Worm (Caenorhabditis elegans) whole organism, L3 larva: ENCODE results near the gene C33B4.4.
A peak's percentile ranks its signal among the peaks of the same experiment; 100 is the strongest.

Experiments
- R02D3.7 ChIP-seq: fragments of 150-350 bp; optimal IDR thresholded peaks from 2 replicates; lab custom pipeline; 2014; ENCODE audit warnings: missing biosample characterization, missing genetic modification characterization
- ZK546.5 ChIP-seq: sonication (generic microtip); optimal IDR thresholded peaks from 2 replicates; lab custom pipeline; 2017; ENCODE audit warnings: missing biosample characterization, missing genetic modification characterization
- aly-2 ChIP-seq: fragments of 150-350 bp; optimal IDR thresholded peaks from 2 replicates; lab custom pipeline; 2014; ENCODE audit warnings: missing biosample characterization, missing genetic modification characterization
- ama-1 ChIP-seq: fragments of 150-350 bp; optimal IDR thresholded peaks from 2 replicates; lab custom pipeline; 2018
- ceh-16 ChIP-seq: sonication (generic microtip); optimal IDR thresholded peaks from 2 replicates; lab custom pipeline; 2017; ENCODE audit warnings: missing biosample characterization, missing genetic modification characterization
- ceh-28 ChIP-seq: fragments of 150-350 bp; optimal IDR thresholded peaks from 2 replicates; lab custom pipeline; 2014; ENCODE audit warnings: missing biosample characterization, missing genetic modification reagents, missing genetic modification characterization
- ceh-82 ChIP-seq: fragments of 150-350 bp; optimal IDR thresholded peaks from 2 replicates; lab custom pipeline; 2014; ENCODE audit warnings: missing biosample characterization, missing genetic modification characterization
- ceh-9 ChIP-seq: sonication (generic microtip); optimal IDR thresholded peaks from 2 replicates; lab custom pipeline; 2018; ENCODE audit warnings: missing biosample characterization, missing genetic modification characterization
- egl-27 ChIP-seq: sonication (generic microtip); optimal IDR thresholded peaks from 4 replicates; lab custom pipeline; 2017; ENCODE audit warnings: missing biosample characterization, missing genetic modification reagents, missing genetic modification characterization
- egl-5 ChIP-seq: fragments of 150-350 bp; optimal IDR thresholded peaks from 2 replicates; lab custom pipeline; 2017; ENCODE audit warnings: missing biosample characterization, missing genetic modification reagents, missing genetic modification characterization, inconsistent platforms
- elt-2 ChIP-seq: sonication (generic microtip); optimal IDR thresholded peaks from 2 replicates; lab custom pipeline; 2016; ENCODE audit warnings: missing genetic modification reagents, mild to moderate bottlenecking, missing genetic modification characterization, missing compliant biosample characterization
- elt-3 ChIP-seq, 3 experiments: fragments of 150-350 bp in 1 of 3; sonication (generic microtip) in 2 of 3; optimal IDR thresholded peaks; 2 replicates in 2 of 3; 4 replicates in 1 of 3; lab custom pipeline; 2014 to 2017; ENCODE audit warnings: missing biosample characterization in 3 of 3, missing genetic modification characterization in 3 of 3
- eor-1 ChIP-seq, 2 experiments: fragments of 150-350 bp; optimal IDR thresholded peaks; 2 replicates each; lab custom pipeline; 2014 to 2018; ENCODE audit warnings: missing biosample characterization in 2 of 2, missing genetic modification characterization in 2 of 2
- fkh-10 ChIP-seq: sonication (generic microtip); optimal IDR thresholded peaks from 2 replicates; lab custom pipeline; 2017; ENCODE audit warnings: missing biosample characterization, missing genetic modification reagents, missing genetic modification characterization
- fkh-2 ChIP-seq: fragments of 150-350 bp; optimal IDR thresholded peaks from 2 replicates; lab custom pipeline; 2014; ENCODE audit warnings: missing biosample characterization, missing genetic modification reagents, missing genetic modification characterization
- hmg-11 ChIP-seq: sonication (generic microtip); optimal IDR thresholded peaks from 2 replicates; lab custom pipeline; 2016; ENCODE audit warnings: missing genetic modification characterization, missing compliant biosample characterization
- lin-15B ChIP-seq: fragments of 150-350 bp; optimal IDR thresholded peaks from 2 replicates; lab custom pipeline; 2014; ENCODE audit warnings: missing biosample characterization, missing genetic modification characterization
- lin-39 ChIP-seq: fragments of 150-350 bp; optimal IDR thresholded peaks from 2 replicates; lab custom pipeline; 2018; ENCODE audit warnings: missing biosample characterization, missing genetic modification reagents, missing genetic modification characterization
- lsy-12 ChIP-seq: sonication (generic microtip); optimal IDR thresholded peaks from 2 replicates; lab custom pipeline; 2016; ENCODE audit warnings: mild to moderate bottlenecking, missing genetic modification characterization, missing compliant biosample characterization
- mdl-1 ChIP-seq: fragments of 150-350 bp; optimal IDR thresholded peaks from 2 replicates; lab custom pipeline; 2014; ENCODE audit warnings: missing biosample characterization, missing genetic modification characterization
- nfya-1 ChIP-seq: sonication (generic microtip); optimal IDR thresholded peaks from 2 replicates; lab custom pipeline; 2017; ENCODE audit warnings: missing genetic modification characterization, mild to moderate bottlenecking, missing compliant biosample characterization, antibody characterized with exemption, moderate library complexity; ENCODE audit not compliant: insufficient read depth
- nhr-11 ChIP-seq: fragments of 150-350 bp; optimal IDR thresholded peaks from 2 replicates; lab custom pipeline; 2014; ENCODE audit warnings: missing biosample characterization, missing genetic modification characterization
- nhr-23 ChIP-seq: fragments of 150-350 bp; optimal IDR thresholded peaks from 2 replicates; lab custom pipeline; 2014; ENCODE audit warnings: missing biosample characterization, missing genetic modification reagents, missing genetic modification characterization
- nhr-237 ChIP-seq: fragments of 150-350 bp; optimal IDR thresholded peaks from 2 replicates; lab custom pipeline; 2014; ENCODE audit warnings: missing biosample characterization, missing genetic modification characterization
- nhr-25 ChIP-seq: sonication (generic microtip); optimal IDR thresholded peaks from 2 replicates; lab custom pipeline; 2017; ENCODE audit warnings: missing biosample characterization, missing genetic modification characterization
- nhr-28 ChIP-seq: fragments of 150-350 bp; optimal IDR thresholded peaks from 2 replicates; lab custom pipeline; 2014; ENCODE audit warnings: missing biosample characterization, missing genetic modification characterization
- nhr-43 ChIP-seq: sonication (generic microtip); optimal IDR thresholded peaks from 2 replicates; lab custom pipeline; 2016; ENCODE audit warnings: mild to moderate bottlenecking, missing genetic modification characterization, missing compliant biosample characterization; ENCODE audit not compliant: poor library complexity, severe bottlenecking
- nhr-76 ChIP-seq: fragments of 150-350 bp; sonication (generic microtip); optimal IDR thresholded peaks from 5 replicates; lab custom pipeline; 2014; ENCODE audit warnings: missing biosample characterization, missing genetic modification characterization
- nhr-77 ChIP-seq: fragments of 150-350 bp; optimal IDR thresholded peaks from 2 replicates; lab custom pipeline; 2014; ENCODE audit warnings: missing biosample characterization, missing genetic modification characterization
- pha-4 ChIP-seq: fragments of 150-350 bp; optimal IDR thresholded peaks from 2 replicates; lab custom pipeline; 2014; ENCODE audit warnings: missing biosample characterization, missing genetic modification reagents, missing genetic modification characterization
- pqm-1 ChIP-seq: fragments of 150-350 bp; optimal IDR thresholded peaks from 2 replicates; lab custom pipeline; 2017; ENCODE audit warnings: missing biosample characterization, missing genetic modification characterization, inconsistent platforms
- sea-2 ChIP-seq: fragments of 150-350 bp; sonication (generic microtip); optimal IDR thresholded peaks from 4 replicates; lab custom pipeline; 2014; ENCODE audit warnings: missing biosample characterization, missing genetic modification reagents, missing genetic modification characterization
- snpc-4 ChIP-seq: fragments of 150-350 bp; optimal IDR thresholded peaks from 2 replicates; lab custom pipeline; 2014; ENCODE audit warnings: missing biosample characterization, missing genetic modification characterization
- tbx-2 ChIP-seq: sonication (generic microtip); optimal IDR thresholded peaks from 2 replicates; lab custom pipeline; 2016; ENCODE audit warnings: mild to moderate bottlenecking, missing genetic modification characterization, missing compliant biosample characterization
- unc-39 ChIP-seq: sonication (generic microtip); optimal IDR thresholded peaks from 4 replicates; lab custom pipeline; 2017; ENCODE audit warnings: missing biosample characterization, missing genetic modification characterization

The C33B4.4 gene

ce11 chrII:11376598-11377108 is 6.6 kb downstream of the C33B4.4 start:
- TF ChIP-seq elt-2 (tag; lab: Kevin White, UChicago) (peak; percentile 57), ama-1 (peak; percentile 91), nhr-43 (tag; lab: Kevin White, UChicago) (peak; percentile 53), nhr-25 (tag; lab: Kevin White, UChicago) (peak; percentile 4), snpc-4 (tag; lab: Kevin White, UChicago) (peak; percentile 93), pqm-1 (tag; lab: Kevin White, UChicago) (peak; percentile 51), egl-27 (tag; lab: Kevin White, UChicago) (no peak), nhr-23 (peak; percentile 45), ceh-16 (no peak), lsy-12 (tag; lab: Kevin White, UChicago) (peak; percentile 74), ZK546.5 (no peak), lin-15B (tag; lab: Kevin White, UChicago) (peak; percentile 61), nfya-1 (tag; lab: Kevin White, UChicago) (peak; percentile 52)

ce11 chrII:11376026-11376425 is 7.2 kb downstream of the C33B4.4 start:
- TF ChIP-seq nhr-11 (tag; lab: Kevin White, UChicago) (no peak), nhr-237 (tag; lab: Kevin White, UChicago) (no peak), eor-1 (tag; optimal IDR thresholded peaks at IDR 0.05; lab: Kevin White, UChicago) (no peak)

ce11 chrII:11371981-11372380 is 11.3 kb downstream of the C33B4.4 start, which contains the start of gene C33B4.2:
C33B4.2 (minus strand) TSS chrII:11372145.
- TF ChIP-seq nhr-43 (tag; lab: Kevin White, UChicago): peak; percentile 84
- TF ChIP-seq nhr-237 (tag; lab: Kevin White, UChicago): no peak
- TF ChIP-seq, all 47 proteins: peak for 1

ce11 chrII:11361751-11362150 is 21.5 kb downstream of the C33B4.4 start:
- TF ChIP-seq egl-5: no peak
- no peak for TF ChIP-seq hmg-11
- no peak for TF ChIP-seq eor-1 (tag; optimal IDR thresholded peaks at IDR 0.05; lab: Kevin White, UChicago)
- peak; percentile 95 for TF ChIP-seq fkh-10 (GFP tag; lab: Kevin White, UChicago)

ce11 chrII:11353471-11353870 is 29.8 kb downstream of the C33B4.4 start:
- TF ChIP-seq nhr-76 (tag; lab: Kevin White, UChicago): no peak
- no peak for TF ChIP-seq lin-15B (tag; lab: Kevin White, UChicago)
- TF ChIP-seq ceh-82 (tag; lab: Kevin White, UChicago): no peak
- no peak for TF ChIP-seq ama-1
- no peak for TF ChIP-seq aly-2 (tag; lab: Kevin White, UChicago)
- TF ChIP-seq eor-1 (tag; optimal IDR thresholded peaks at IDR 0.05; lab: Kevin White, UChicago): no peak
- TF ChIP-seq ceh-16: no peak
- no peak for TF ChIP-seq sea-2 (GFP tag; lab: Kevin White, UChicago)
- TF ChIP-seq lsy-12 (tag; lab: Kevin White, UChicago): no peak
- TF ChIP-seq elt-3 (tag; optimal IDR thresholded peaks at IDR 0.05; lab: Kevin White, UChicago): no peak
- no peak for TF ChIP-seq fkh-2 (tag; lab: Kevin White, UChicago)
- TF ChIP-seq tbx-2 (tag; lab: Kevin White, UChicago): no peak
- TF ChIP-seq unc-39 (tag; lab: Kevin White, UChicago): no peak

- TF ChIP-seq R02D3.7: no peak
- no peak for TF ChIP-seq nhr-25 (tag; lab: Kevin White, UChicago)
- TF ChIP-seq lin-39 (tag; lab: Kevin White, UChicago): no peak
- TF ChIP-seq pqm-1 (tag; lab: Kevin White, UChicago): no peak
Measured at ce11 chrII:11351599-11351998, 31.6 kb downstream of the C33B4.4 start, which contains the start of gene clh-2. clh-2 (plus strand) TSS chrII:11351899.

- no peak for TF ChIP-seq sea-2 (GFP tag; lab: Kevin White, UChicago)
- TF ChIP-seq nhr-43 (tag; lab: Kevin White, UChicago): no peak
- no peak for TF ChIP-seq mdl-1 (tag; lab: Kevin White, UChicago)
- TF ChIP-seq egl-5: no peak
- TF ChIP-seq ceh-9: no peak
- TF ChIP-seq ama-1: no peak
- TF ChIP-seq nhr-237 (tag; lab: Kevin White, UChicago): no peak
- no peak for TF ChIP-seq nhr-77 (tag; lab: Kevin White, UChicago)
- no peak for TF ChIP-seq pha-4 (tag; lab: Kevin White, UChicago)
- no peak for TF ChIP-seq fkh-10 (GFP tag; lab: Kevin White, UChicago)
- no peak for TF ChIP-seq R02D3.7
- no peak for TF ChIP-seq pqm-1 (tag; lab: Kevin White, UChicago)
- no peak for TF ChIP-seq lin-15B (tag; lab: Kevin White, UChicago)
- no peak for TF ChIP-seq nfya-1 (tag; lab: Kevin White, UChicago)
- TF ChIP-seq nhr-25 (tag; lab: Kevin White, UChicago): no peak
- TF ChIP-seq elt-2 (tag; lab: Kevin White, UChicago): no peak
- TF ChIP-seq ceh-28 (tag; lab: Kevin White, UChicago): no peak
- no peak for TF ChIP-seq nhr-28 (tag; lab: Kevin White, UChicago)
- TF ChIP-seq egl-27 (tag; lab: Kevin White, UChicago): no peak
- no peak for TF ChIP-seq eor-1 (tag; optimal IDR thresholded peaks at IDR 0.05; lab: Kevin White, UChicago)
Measured at ce11 chrII:11349892-11350291, 33.4 kb downstream of the C33B4.4 start, which contains the start of gene dph-5. dph-5 (plus strand) TSS chrII:11350192.
